Comparison of ENCODE assay signal across 1 fruit fly cellular context in the genomic region with DNA sequence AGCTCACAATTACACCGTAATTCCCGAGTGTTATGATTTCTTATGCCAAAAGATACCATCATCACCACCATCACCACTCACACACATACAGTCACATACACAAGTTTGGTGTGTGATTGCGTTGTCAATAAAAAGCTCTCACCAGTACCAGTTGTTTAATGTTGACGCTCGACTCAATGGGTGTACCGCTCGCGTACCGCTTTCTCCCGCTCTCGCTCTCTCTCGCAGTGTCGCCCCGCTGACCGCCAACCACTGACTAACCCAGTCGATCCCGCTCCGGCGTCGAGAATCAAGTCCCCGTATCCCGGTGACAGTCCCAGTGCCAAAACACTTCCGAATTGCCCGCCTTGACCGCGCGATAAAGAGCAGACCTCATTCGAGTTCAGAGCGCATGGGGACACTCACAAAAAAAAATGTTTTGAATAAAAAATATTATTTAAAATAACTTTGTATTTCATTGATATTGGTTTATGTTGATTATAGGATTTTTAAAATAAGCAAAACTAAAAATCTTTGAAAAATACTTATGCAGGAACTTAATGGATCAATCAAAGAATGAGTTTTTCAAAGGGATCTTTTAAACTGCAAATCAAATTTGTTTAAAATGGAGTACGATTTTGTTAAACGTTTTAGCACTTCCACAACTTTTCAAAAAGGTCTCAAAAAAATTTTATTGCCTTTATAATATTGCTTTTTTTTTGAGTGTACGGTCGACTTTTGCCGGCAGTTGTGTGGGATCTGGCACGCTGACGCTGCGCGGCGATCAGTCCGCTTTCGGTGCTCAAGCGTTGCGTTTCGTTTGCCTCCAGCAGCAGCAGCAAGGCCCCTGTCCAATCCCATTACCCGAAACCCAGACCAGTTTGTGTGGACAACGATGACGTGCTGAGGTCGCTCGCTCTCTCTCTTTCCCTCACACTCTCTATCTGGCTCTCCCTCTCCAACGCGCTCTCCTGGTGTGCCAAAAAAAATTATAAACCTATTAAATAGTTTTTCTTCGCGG.
TF ChIP-seq lines count a peak whose summit lies in the region.

TSS of gene Dic1 (plus strand) at position 764 of the 1,000 bp plus-strand sequence.

TF ChIP-seq in whole organism, embryonic, 481 proteins besides CTCF, POLR2A, EP300 and RAD21 (continued from another document and continues in another):
- TF ChIP-seq CG1233 (GFP tag; optimal IDR thresholded peaks at IDR 0.05; lab: Kevin White, UChicago) (peak; percentile 97), Blimp-1 (GFP tag; optimal IDR thresholded peaks at IDR 0.05; lab: Kevin White, UChicago) (peak; percentile 98), lbe (GFP tag; optimal IDR thresholded peaks at IDR 0.05; lab: Kevin White, UChicago) (peak; percentile 89), gcm (GFP tag; optimal IDR thresholded peaks at IDR 0.05; lab: Kevin White, UChicago) (peak; percentile 95), usp (GFP tag; optimal IDR thresholded peaks at IDR 0.05; lab: Kevin White, UChicago) (no peak), E2f2 (GFP tag; IDR thresholded peaks at IDR 0.05; lab: Robert Waterston, UW) (peak; percentile 71), CG16813 (GFP tag; IDR thresholded peaks at IDR 0.05; lab: Robert Waterston, UW; ENCODE audit: partially characterized antibody) (no peak), CG31365 (tag; optimal IDR thresholded peaks at IDR 0.05; lab: Kevin White, UChicago) (peak; percentile 64), HmgD (GFP tag; optimal IDR thresholded peaks at IDR 0.05; lab: Kevin White, UChicago) (peak; percentile 42), hkb (optimal IDR thresholded peaks at IDR 0.05; lab: Kevin White, UChicago) (no peak), hkb (GFP tag; IDR thresholded peaks at IDR 0.05; lab: Robert Waterston, UW) (peak; percentile 96), danr (GFP tag; IDR thresholded peaks at IDR 0.05; lab: Robert Waterston, UW) (peak; percentile 85), Dip3 (GFP tag; optimal IDR thresholded peaks at IDR 0.05; lab: Kevin White, UChicago) (peak; percentile 92), otp (GFP tag; IDR thresholded peaks at IDR 0.05; lab: Robert Waterston, UW) (peak; percentile 71; the same call in 2 of the 3 replicates), ato (GFP tag; IDR thresholded peaks at IDR 0.05; lab: Robert Waterston, UW; ENCODE audit: partially characterized antibody) (peak; percentile 34; the same call in 1 of the 2 replicates), CG12744 (GFP tag; optimal IDR thresholded peaks at IDR 0.05; lab: Kevin White, UChicago) (peak; percentile 86), Antp (GFP tag; optimal IDR thresholded peaks at IDR 0.05; lab: Kevin White, UChicago) (peak; percentile 88), HHEX (GFP tag; optimal IDR thresholded peaks at IDR 0.05; lab: Kevin White, UChicago) (peak; percentile 97), dysf (GFP tag; IDR thresholded peaks at IDR 0.05; lab: Robert Waterston, UW) (peak; percentile 96), CG9727 (GFP tag; optimal IDR thresholded peaks at IDR 0.05; lab: Kevin White, UChicago) (peak; percentile 99), CG17912 (GFP tag; optimal IDR thresholded peaks at IDR 0.05; lab: Kevin White, UChicago) (peak; percentile 88), oc (tag; optimal IDR thresholded peaks at IDR 0.05; lab: Kevin White, UChicago) (peak; percentile 89), nerfin-1 (tag; optimal IDR thresholded peaks at IDR 0.05; lab: Kevin White, UChicago) (peak; percentile 97), NC2β (GFP tag; optimal IDR thresholded peaks at IDR 0.05; lab: Kevin White, UChicago) (peak; percentile 81), rib (GFP tag; IDR thresholded peaks at IDR 0.05; lab: Robert Waterston, UW) (peak; percentile 79), CG12299 (tag; optimal IDR thresholded peaks at IDR 0.05; lab: Kevin White, UChicago) (peak; percentile 91), CG6689 (GFP tag; IDR thresholded peaks at IDR 0.05; lab: Robert Waterston, UW) (peak; percentile 92), CG11695 (GFP tag; IDR thresholded peaks at IDR 0.05; lab: Robert Waterston, UW) (peak; percentile 95), Bgb (GFP tag; IDR thresholded peaks at IDR 0.05; lab: Robert Waterston, UW; ENCODE audit: partially characterized antibody) (peak; percentile 68; the same call in 1 of the 2 replicates), CG10431 (GFP tag; optimal IDR thresholded peaks at IDR 0.05; lab: Kevin White, UChicago) (peak; percentile 89), CG3726 (GFP tag; IDR thresholded peaks at IDR 0.05; lab: Robert Waterston, UW) (peak; percentile 67; the same call in 2 of the 3 replicates), sens-2 (GFP tag; IDR thresholded peaks at IDR 0.05; lab: Robert Waterston, UW) (peak; percentile 78; the same call in 1 of the 2 replicates), D (optimal IDR thresholded peaks at IDR 0.05; lab: Kevin White, UChicago) (no peak), D (GFP tag; optimal IDR thresholded peaks at IDR 0.05; lab: Kevin White, UChicago) (peak; percentile 98), CG8281 (tag; optimal IDR thresholded peaks at IDR 0.05; lab: Kevin White, UChicago) (peak; percentile 87), Sry-β (GFP tag; optimal IDR thresholded peaks at IDR 0.05; lab: Kevin White, UChicago) (peak; percentile 63), Opbp (GFP tag; IDR thresholded peaks at IDR 0.05; lab: Robert Waterston, UW; ENCODE audit: partially characterized antibody) (peak; percentile 52; the same call in 1 of the 3 replicates), tll (GFP tag; optimal IDR thresholded peaks at IDR 0.05; lab: Kevin White, UChicago) (peak in 1 of 2 experiments; percentile 64), br (optimal IDR thresholded peaks at IDR 0.05; lab: Kevin White, UChicago) (no peak), CG15601 (tag; optimal IDR thresholded peaks at IDR 0.05; lab: Kevin White, UChicago) (peak; percentile 94), zf30C (GFP tag; optimal IDR thresholded peaks at IDR 0.05; lab: Kevin White, UChicago) (peak; percentile 90), Dfd (GFP tag; optimal IDR thresholded peaks at IDR 0.05; lab: Kevin White, UChicago) (peak in 1 of 2 experiments; percentile 35), CG11398 (GFP tag; optimal IDR thresholded peaks at IDR 0.05; lab: Kevin White, UChicago) (peak; percentile 78), CG12155 (GFP tag; optimal IDR thresholded peaks at IDR 0.05; lab: Kevin White, UChicago) (peak; percentile 95), CG18011 (GFP tag; optimal IDR thresholded peaks at IDR 0.05; lab: Kevin White, UChicago) (peak; percentile 87), CG6683 (GFP tag; optimal IDR thresholded peaks at IDR 0.05; lab: Kevin White, UChicago) (peak; percentile 96), az2 (GFP tag; optimal IDR thresholded peaks at IDR 0.05; lab: Kevin White, UChicago) (peak; percentile 97), nmo (GFP tag; optimal IDR thresholded peaks at IDR 0.05; lab: Kevin White, UChicago) (peak; percentile 99), sc (optimal IDR thresholded peaks at IDR 0.05; lab: Kevin White, UChicago) (no peak), sc (GFP tag; optimal IDR thresholded peaks at IDR 0.05; lab: Kevin White, UChicago) (peak; percentile 96), CG3163 (GFP tag; optimal IDR thresholded peaks at IDR 0.05; lab: Kevin White, UChicago) (peak; percentile 64), NFAT (GFP tag; IDR thresholded peaks at IDR 0.05; lab: Robert Waterston, UW) (peak; percentile 71), CG2199 (GFP tag; IDR thresholded peaks at IDR 0.05; lab: Robert Waterston, UW) (peak; percentile 77; the same call in 1 of the 3 replicates), CG12769 (tag; optimal IDR thresholded peaks at IDR 0.05; lab: Kevin White, UChicago) (peak; percentile 100), trem (tag; optimal IDR thresholded peaks at IDR 0.05; lab: Kevin White, UChicago) (peak; percentile 92), phol (tag; optimal IDR thresholded peaks at IDR 0.05; lab: Kevin White, UChicago) (peak; percentile 98), CG42726 (GFP tag; IDR thresholded peaks at IDR 0.05; lab: Robert Waterston, UW; ENCODE audit: partially characterized antibody) (peak; percentile 51; the same call in 1 of the 2 replicates), CoRest (tag; optimal IDR thresholded peaks at IDR 0.05; lab: Kevin White, UChicago) (peak; percentile 99), bbx (GFP tag; IDR thresholded peaks at IDR 0.05; lab: Robert Waterston, UW; ENCODE audit: partially characterized antibody) (0 out of 2 replicates have a peak, but pooled peaks have one; percentile 43), CG2712 (tag; optimal IDR thresholded peaks at IDR 0.05; lab: Kevin White, UChicago) (peak; percentile 96), inv (GFP tag; IDR thresholded peaks at IDR 0.05; lab: Robert Waterston, UW; ENCODE audit: partially characterized antibody) (no peak; the same call in 1 of the 2 replicates), CG17328 (GFP tag; IDR thresholded peaks at IDR 0.05; lab: Robert Waterston, UW) (peak; percentile 81), grau (tag; optimal IDR thresholded peaks at IDR 0.05; lab: Kevin White, UChicago) (peak; percentile 96), Nf-YC (tag; optimal IDR thresholded peaks at IDR 0.05; lab: Kevin White, UChicago) (peak; percentile 87), Hsf (GFP tag; optimal IDR thresholded peaks at IDR 0.05; lab: Kevin White, UChicago) (peak; percentile 96), CG16779 (GFP tag; IDR thresholded peaks at IDR 0.05; lab: Robert Waterston, UW) (peak; percentile 65; the same call in 1 of the 2 replicates), exex (tag; optimal IDR thresholded peaks at IDR 0.05; lab: Kevin White, UChicago) (peak; percentile 84), CG2116 (GFP tag; optimal IDR thresholded peaks at IDR 0.05; lab: Kevin White, UChicago) (peak; percentile 82), CG2202 (tag; optimal IDR thresholded peaks at IDR 0.05; lab: Kevin White, UChicago) (peak; percentile 89), CG9817 (tag; optimal IDR thresholded peaks at IDR 0.05; lab: Kevin White, UChicago) (peak; percentile 95), onecut (GFP tag; IDR thresholded peaks at IDR 0.05; lab: Robert Waterston, UW) (peak; percentile 88), CG10209 (GFP tag; optimal IDR thresholded peaks at IDR 0.05; lab: Kevin White, UChicago) (peak; percentile 97), pfk (GFP tag; optimal IDR thresholded peaks at IDR 0.05; lab: Kevin White, UChicago) (peak; percentile 29), CG2120 (GFP tag; optimal IDR thresholded peaks at IDR 0.05; lab: Kevin White, UChicago) (peak; percentile 97), Atf3 (GFP tag; optimal IDR thresholded peaks at IDR 0.05; lab: Kevin White, UChicago) (peak; percentile 88), Nf-YA (GFP tag; IDR thresholded peaks at IDR 0.05; lab: Robert Waterston, UW) (peak; percentile 85), disco-r (GFP tag; optimal IDR thresholded peaks at IDR 0.05; lab: Kevin White, UChicago) (peak; percentile 76), hb (GFP tag; IDR thresholded peaks at IDR 0.05; lab: Robert Waterston, UW; ENCODE audit: partially characterized antibody) (no peak), CG11723 (GFP tag; optimal IDR thresholded peaks at IDR 0.05; lab: Kevin White, UChicago) (peak; percentile 97), CG30431 (GFP tag; optimal IDR thresholded peaks at IDR 0.05; lab: Kevin White, UChicago) (peak; percentile 93), chif (GFP tag; optimal IDR thresholded peaks at IDR 0.05; lab: Kevin White, UChicago) (peak; percentile 88 to 92), CG3065 (GFP tag; optimal IDR thresholded peaks at IDR 0.05; lab: Kevin White, UChicago) (peak; percentile 61), nau (GFP tag; optimal IDR thresholded peaks at IDR 0.05; lab: Kevin White, UChicago) (peak; percentile 95), CG10267 (tag; optimal IDR thresholded peaks at IDR 0.05; lab: Kevin White, UChicago) (peak; percentile 95), pros (GFP tag; optimal IDR thresholded peaks at IDR 0.05; lab: Kevin White, UChicago) (peak; percentile 45), ind (GFP tag; optimal IDR thresholded peaks at IDR 0.05; lab: Kevin White, UChicago) (peak; percentile 95), slbo (GFP tag; IDR thresholded peaks at IDR 0.05; lab: Robert Waterston, UW) (peak; percentile 93), ewg (GFP tag; optimal IDR thresholded peaks at IDR 0.05; lab: Kevin White, UChicago) (peak; percentile 93), CG8924 (tag; optimal IDR thresholded peaks at IDR 0.05; lab: Kevin White, UChicago) (peak; percentile 98), CG7556 (GFP tag; optimal IDR thresholded peaks at IDR 0.05; lab: Kevin White, UChicago) (peak; percentile 99), al (GFP tag; IDR thresholded peaks at IDR 0.05; lab: Robert Waterston, UW) (peak; percentile 91), chn (GFP tag; optimal IDR thresholded peaks at IDR 0.05; lab: Kevin White, UChicago) (peak; percentile 93), CG9876 (GFP tag; optimal IDR thresholded peaks at IDR 0.05; lab: Kevin White, UChicago) (peak; percentile 84), CG33213 (GFP tag; optimal IDR thresholded peaks at IDR 0.05; lab: Kevin White, UChicago) (peak; percentile 78), Lhr (GFP tag; optimal IDR thresholded peaks at IDR 0.05; lab: Kevin White, UChicago) (peak; percentile 79), CG30020 (tag; optimal IDR thresholded peaks at IDR 0.05; lab: Kevin White, UChicago) (peak; percentile 83), CG14050 (GFP tag; IDR thresholded peaks at IDR 0.05; lab: Robert Waterston, UW) (peak; percentile 87), Optix (GFP tag; IDR thresholded peaks at IDR 0.05; lab: Robert Waterston, UW) (peak; percentile 37; the same call in 1 of the 3 replicates), CG9932 (GFP tag; IDR thresholded peaks at IDR 0.05; lab: Robert Waterston, UW) (peak; percentile 94), CG32767 (GFP tag; IDR thresholded peaks at IDR 0.05; lab: Robert Waterston, UW) (peak; percentile 92), Sox100B (GFP tag; optimal IDR thresholded peaks at IDR 0.05; lab: Kevin White, UChicago) (peak; percentile 99), schlank (tag; optimal IDR thresholded peaks at IDR 0.05; lab: Kevin White, UChicago) (peak; percentile 91), H15 (GFP tag; IDR thresholded peaks at IDR 0.05; lab: Robert Waterston, UW) (peak; percentile 83), ham (GFP tag; IDR thresholded peaks at IDR 0.05; lab: Robert Waterston, UW) (peak; percentile 64; the same call in 1 of the 2 replicates), cwo (GFP tag; optimal IDR thresholded peaks at IDR 0.05; lab: Kevin White, UChicago) (peak; percentile 97), lab (GFP tag; optimal IDR thresholded peaks at IDR 0.05; lab: Kevin White, UChicago) (peak; percentile 98), Doc3 (GFP tag; IDR thresholded peaks at IDR 0.05; lab: Robert Waterston, UW; ENCODE audit: partially characterized antibody) (no peak), so (GFP tag; IDR thresholded peaks at IDR 0.05; lab: Robert Waterston, UW) (peak; percentile 86), Hr78 (GFP tag; optimal IDR thresholded peaks at IDR 0.05; lab: Kevin White, UChicago) (peak in 1 of 2 experiments; percentile 99), sna (GFP tag; IDR thresholded peaks at IDR 0.05; lab: Robert Waterston, UW; ENCODE audit: partially characterized antibody) (0 out of 2 replicates have a peak, but pooled peaks have one; percentile 36), pho (GFP tag; optimal IDR thresholded peaks at IDR 0.05; lab: Kevin White, UChicago) (peak; percentile 95), trh (GFP tag; optimal IDR thresholded peaks at IDR 0.05; lab: Kevin White, UChicago) (peak; percentile 82), zen2 (GFP tag; IDR thresholded peaks at IDR 0.05; lab: Robert Waterston, UW; ENCODE audit: partially characterized antibody) (no peak)
